Worm (Caenorhabditis elegans) whole organism, L4 larva: ENCODE data around the gene ZK6.8.

Experiments used
- Y75B8A.6 ChIP-seq: fragments of 200-800 bp; sonication (Bioruptor generic); IDR thresholded peaks from 2 replicates; pipeline ENCODE4 v1.3.6; 2022; ENCODE audit warnings: missing genetic modification reagents, missing genetic modification characterization, missing compliant biosample characterization
- lin-13 ChIP-seq: fragments of 150-350 bp; optimal IDR thresholded peaks from 2 replicates; lab custom pipeline; 2014; ENCODE audit warnings: missing biosample characterization, missing genetic modification reagents, missing genetic modification characterization
- pha-4 ChIP-seq, 2 experiments: fragments of 150-350 bp in 1 of 2; fragments of 200-800 bp in 1 of 2; sonication (Bioruptor generic) in 1 of 2; IDR thresholded peaks in 1 of 2; optimal IDR thresholded peaks in 1 of 2; 2 replicates each; pipeline versions ENCODE4 v1.3.6 to Lab custom; 2014 to 2022; ENCODE audit warnings: missing genetic modification characterization in 2 of 2, missing genetic modification reagents in 2 of 2, missing biosample characterization in 1 of 2, missing compliant biosample characterization in 1 of 2
- skn-1 ChIP-seq: fragments of 150-350 bp; optimal IDR thresholded peaks from 2 replicates; lab custom pipeline; 2014; ENCODE audit warnings: missing biosample characterization, missing genetic modification characterization

DNA sequence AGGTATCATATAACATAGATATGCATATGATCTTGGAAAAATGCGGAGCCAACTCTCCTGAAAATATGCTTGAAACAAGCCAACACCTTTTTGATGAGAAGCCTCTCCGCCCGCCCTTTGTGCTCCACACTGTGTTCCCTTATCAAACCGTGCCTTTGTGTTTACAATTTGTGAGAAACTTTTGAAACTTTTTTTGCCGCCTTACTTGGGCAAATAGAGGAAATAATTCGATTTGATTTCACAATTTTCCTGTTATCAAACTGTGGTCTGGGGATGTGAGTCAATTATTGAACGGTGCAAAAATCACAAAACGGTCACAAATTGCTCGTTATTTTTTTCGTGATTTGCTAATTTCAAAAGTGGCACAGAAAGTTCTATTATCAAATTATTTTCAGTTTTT, 49.1 kb upstream of the ZK6.8 start:
- TF ChIP-seq Y75B8A.6 (GFP tag; lab: Robert Waterston, UW) (no peak), skn-1 (tag; lab: Kevin White, UChicago) (no peak), lin-13 (GFP tag; lab: Kevin White, UChicago) (no peak), pha-4 (GFP tag; IDR thresholded peaks at IDR 0.05; lab: Robert Waterston, UW) (no peak), pha-4 (tag; optimal IDR thresholded peaks at IDR 0.05; lab: Kevin White, UChicago) (no peak)
